Worm (Caenorhabditis elegans): ENCODE results near the gene str-136.

str-136 gene

DNA sequence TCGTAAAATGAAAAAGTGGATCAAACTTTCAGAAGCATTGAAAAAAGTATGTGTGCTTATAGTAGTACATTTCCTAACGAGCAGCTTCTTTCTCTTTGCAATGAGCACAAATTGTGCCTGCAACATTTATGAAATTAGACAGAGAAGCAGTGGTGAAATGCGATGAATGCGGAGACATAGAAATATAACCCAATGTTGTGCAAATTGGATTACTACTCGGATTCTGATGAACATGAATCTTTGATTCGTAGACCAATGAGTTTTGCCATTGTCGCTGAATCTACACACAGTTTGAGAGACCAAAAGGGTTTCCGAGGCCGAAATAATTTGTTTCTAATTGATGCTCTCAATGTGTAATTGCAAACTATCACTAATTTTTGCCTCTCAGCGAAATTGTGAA is 24.8 kb downstream of the str-136 start:
- no peak for TF ChIP-seq lin-39 (tag; optimal IDR thresholded peaks at IDR 0.05)
- TF ChIP-seq ces-1 (GFP tag; optimal IDR thresholded peaks at IDR 0.05), result peak; percentile 53
- peak; percentile 81 for TF ChIP-seq aha-1 (tag)
- TF ChIP-seq mes-2 (tag; optimal IDR thresholded peaks at IDR 0.05; ENCODE audit: poor library complexity, severe bottlenecking), result no peak

DNA sequence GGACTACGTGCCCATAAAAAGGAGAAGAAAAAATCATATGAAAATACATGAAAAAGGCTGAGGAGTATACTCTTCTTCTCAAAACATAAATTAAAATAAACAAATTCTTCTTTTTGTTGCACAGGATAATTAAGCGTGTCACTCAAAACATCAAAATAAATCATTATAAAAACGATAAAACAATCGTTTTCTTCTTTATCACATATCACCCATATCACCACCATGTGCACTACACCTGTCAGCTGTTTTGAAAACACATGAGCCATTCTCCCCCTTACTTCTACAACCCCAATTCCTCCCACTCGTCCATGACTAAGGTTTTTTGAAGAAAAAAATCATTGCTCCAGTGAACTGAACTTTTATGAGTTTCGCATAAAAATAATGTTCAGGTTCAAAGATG is 26.2 kb downstream of the str-136 start:
- no peak for TF ChIP-seq ceh-20 (GFP tag; IDR thresholded peaks at IDR 0.05)
- TF ChIP-seq hlh-30 (tag; optimal IDR thresholded peaks at IDR 0.05; ENCODE audit: insufficient read depth), result peak; percentile 21
- TF ChIP-seq unc-62 (GFP tag; optimal IDR thresholded peaks at IDR 0.05 in 1 of 2), result peak in 1 of 2 experiments; percentile 18
- no peak for TF ChIP-seq unc-62 (tag; optimal IDR thresholded peaks at IDR 0.05)

DNA sequence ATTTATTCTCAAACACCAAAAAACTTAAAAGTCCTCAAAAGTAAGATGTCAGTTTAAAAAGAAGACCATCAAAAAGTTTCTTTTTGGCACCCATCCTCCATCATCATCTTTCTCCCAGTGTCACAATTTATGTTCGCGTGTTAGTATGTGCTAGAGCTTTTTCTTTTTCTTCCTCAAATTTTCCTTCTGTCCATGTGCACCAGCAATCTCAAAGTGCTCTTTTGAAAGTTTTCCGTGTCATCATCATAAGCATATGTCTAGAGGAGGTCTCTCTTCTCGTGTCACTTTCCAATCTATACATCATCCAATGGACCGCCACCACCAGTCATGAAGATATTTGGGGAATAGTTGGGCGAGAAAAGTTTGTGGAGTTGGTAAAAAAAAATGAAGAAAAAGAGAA is 27.7 kb downstream of the str-136 start:
- TF ChIP-seq unc-62 (GFP tag; optimal IDR thresholded peaks at IDR 0.05 in 1 of 2) (peak in 1 of 2 experiments; percentile 22), unc-62 (tag; optimal IDR thresholded peaks at IDR 0.05) (no peak), egl-27 (tag; optimal IDR thresholded peaks at IDR 0.05) (no peak), hlh-30 (tag; optimal IDR thresholded peaks at IDR 0.05; ENCODE audit: insufficient read depth) (peak; percentile 55), mxl-3 (GFP tag; optimal IDR thresholded peaks at IDR 0.05) (no peak), ZK546.5 (tag; optimal IDR thresholded peaks at IDR 0.05) (no peak)

DNA sequence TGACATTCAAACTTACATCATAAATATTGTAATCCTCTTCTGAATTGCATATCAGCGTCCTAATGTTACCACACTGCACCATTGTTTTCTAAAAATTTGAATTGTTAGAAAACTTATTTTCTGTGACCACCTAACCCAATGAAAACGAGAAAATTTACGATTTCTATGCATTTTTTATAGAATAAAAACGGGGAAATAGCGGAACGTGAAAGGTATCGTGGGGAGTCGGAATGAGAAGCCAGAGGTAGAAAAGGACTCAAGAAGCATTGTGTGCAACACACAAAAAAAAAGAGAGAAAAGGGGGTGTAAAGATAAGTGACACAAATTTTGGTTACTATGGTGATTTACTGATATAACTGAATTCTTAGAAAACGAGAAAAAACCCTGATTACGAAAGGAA is 28.5 kb downstream of the str-136 start, which contains the start of gene C16D9.6:
TSS of gene C16D9.6 (minus strand) at position 101 of the 400 bp plus-strand sequence.
- TF ChIP-seq ctbp-1 (GFP tag; IDR thresholded peaks at IDR 0.05), result no peak
- no peak for TF ChIP-seq F26F4.8 (GFP tag; conservative IDR thresholded peaks at IDR 0.05)
- no peak for TF ChIP-seq spr-1 (tag; optimal IDR thresholded peaks at IDR 0.05)
- no peak for TF ChIP-seq ama-1 (optimal IDR thresholded peaks at IDR 0.05)
- no peak for TF ChIP-seq ces-1 (GFP tag; optimal IDR thresholded peaks at IDR 0.05)
- no peak for TF ChIP-seq lin-38 (GFP tag; IDR thresholded peaks at IDR 0.05)
- TF ChIP-seq snpc-4 (tag; optimal IDR thresholded peaks at IDR 0.05), result no peak
- TF ChIP-seq D1046.2 (GFP tag; IDR thresholded peaks at IDR 0.05), result no peak
- no peak for TF ChIP-seq lir-3 (tag; optimal IDR thresholded peaks at IDR 0.05)
- TF ChIP-seq nhr-11 (tag; optimal IDR thresholded peaks at IDR 0.05), result no peak
- no peak for TF ChIP-seq nhr-6 (tag; optimal IDR thresholded peaks at IDR 0.05)
- no peak for TF ChIP-seq gei-8 (GFP tag; optimal IDR thresholded peaks at IDR 0.05)

DNA sequence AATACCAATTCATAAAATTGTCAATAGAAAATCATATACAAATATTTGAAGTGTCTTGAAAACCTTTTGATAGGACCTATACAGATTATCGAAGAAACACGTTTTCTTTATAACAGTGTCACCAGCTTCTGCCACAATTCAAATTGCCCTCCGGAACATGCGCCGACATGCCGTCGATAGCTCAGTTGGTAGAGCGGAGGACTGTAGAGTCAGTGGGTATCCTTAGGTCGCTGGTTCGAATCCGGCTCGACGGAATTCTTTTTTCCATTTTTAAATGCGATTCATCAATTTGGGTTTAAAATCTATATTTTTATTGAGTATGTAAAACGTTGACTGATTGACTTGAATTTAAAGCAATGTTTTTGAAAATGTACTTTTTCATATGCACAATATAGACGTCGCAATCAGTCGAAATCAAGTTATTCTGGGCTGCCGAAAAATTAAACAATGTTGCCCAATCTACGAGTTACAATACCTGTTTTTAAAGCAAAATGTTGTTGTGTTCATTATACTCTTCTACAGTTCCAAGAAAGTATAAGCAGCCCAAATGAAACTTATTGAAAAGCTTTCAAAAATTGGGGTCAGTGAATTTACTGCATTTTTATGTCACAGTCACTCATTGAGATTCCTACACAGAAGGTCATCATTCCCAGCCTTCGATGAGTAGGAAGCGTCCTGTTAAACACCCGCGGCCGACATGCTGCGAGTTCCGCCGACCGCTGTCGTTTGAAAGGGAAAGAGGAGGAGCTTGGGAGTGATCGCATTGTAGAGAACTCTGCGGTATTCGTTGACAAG is 31.2 kb downstream of the str-136 start:
- TF ChIP-seq sdz-12 (GFP tag; optimal IDR thresholded peaks at IDR 0.05) (no peak), nhr-41 (GFP tag; IDR thresholded peaks at IDR 0.05) (peak; percentile 46; the same call in 1 of the 2 replicates), attf-4 (tag; optimal IDR thresholded peaks at IDR 0.05) (no peak), ceh-20 (GFP tag; IDR thresholded peaks at IDR 0.05) (peak; percentile 24; the same call in 1 of the 2 replicates), dmd-6 (GFP tag; IDR thresholded peaks at IDR 0.05) (peak; percentile 41), rbr-2 (tag; optimal IDR thresholded peaks at IDR 0.05) (peak; percentile 56), ctbp-1 (GFP tag; IDR thresholded peaks at IDR 0.05) (no peak), mes-2 (tag; optimal IDR thresholded peaks at IDR 0.05; ENCODE audit: poor library complexity, severe bottlenecking) (peak; percentile 87), F49E8.2 (tag; optimal IDR thresholded peaks at IDR 0.05; ENCODE audit: borderline replicate concordance) (peak; percentile 92), pha-4 (GFP tag; IDR thresholded peaks at IDR 0.05) (peak; percentile 57; the same call in 1 of the 2 replicates), pha-4 (tag; optimal IDR thresholded peaks at IDR 0.05) (no peak), nhr-48 (tag; optimal IDR thresholded peaks at IDR 0.05) (peak; percentile 73), unc-39 (tag; optimal IDR thresholded peaks at IDR 0.05) (no peak), zfp-2 (tag; optimal IDR thresholded peaks at IDR 0.05) (no peak), fos-1 (tag; optimal IDR thresholded peaks at IDR 0.05) (no peak), Y105C5A.15 (GFP tag; IDR thresholded peaks at IDR 0.05) (no peak), ceh-28 (tag; optimal IDR thresholded peaks at IDR 0.05) (no peak), mdt-29 (GFP tag; IDR thresholded peaks at IDR 0.05) (peak; percentile 9; the same call in 1 of the 2 replicates), mxl-3 (GFP tag; optimal IDR thresholded peaks at IDR 0.05) (peak; percentile 5), pqm-1 (tag; optimal IDR thresholded peaks at IDR 0.05) (peak; percentile 31), madf-9 (GFP tag; conservative IDR thresholded peaks at IDR 0.05) (no peak), tra-1 (GFP tag; IDR thresholded peaks at IDR 0.05) (no peak), madf-5 (GFP tag; IDR thresholded peaks at IDR 0.05) (no peak), ZK546.5 (tag; optimal IDR thresholded peaks at IDR 0.05) (no peak), lsy-2 (tag; optimal IDR thresholded peaks at IDR 0.05) (peak in 1 of 2 experiments; percentile 65), aly-2 (tag; optimal IDR thresholded peaks at IDR 0.05) (no peak)

Measured in whole organism, L4 larva.